Worm (Caenorhabditis elegans): ENCODE data around the gene Y57G11C.1131.

- TF ChIP-seq klf-2 (GFP tag; conservative IDR thresholded peaks at IDR 0.05), result no peak
- TF ChIP-seq tab-1 (GFP tag; IDR thresholded peaks at IDR 0.05), result no peak
- TF ChIP-seq flt-1 (GFP tag; IDR thresholded peaks at IDR 0.05), result no peak
- no peak for TF ChIP-seq cog-1 (tag; optimal IDR thresholded peaks at IDR 0.05)
- no peak for TF ChIP-seq ztf-23 (GFP tag; IDR thresholded peaks at IDR 0.05)
- no peak for TF ChIP-seq T22C8.4 (GFP tag; IDR thresholded peaks at IDR 0.05)
- TF ChIP-seq ztf-29 (GFP tag; IDR thresholded peaks at IDR 0.05), result no peak
Measured at ce11 chrIV:14978204-14978603, 45.4 kb downstream of the Y57G11C.1131 start.
